Fruit fly (Drosophila melanogaster) S2 (cell line): Measurements from ENCODE around the gene CG1265.

ENCODE experiments used
- CG8478 ChIP-seq: fragments of >200 bp; optimal IDR thresholded peaks from 2 replicates; lab custom pipeline; 2018
- CTCF ChIP-seq, 2 experiments: fragments of >200 bp; optimal IDR thresholded peaks; 2 replicates each; lab custom pipeline; 2018

CG1265 gene

DNA sequence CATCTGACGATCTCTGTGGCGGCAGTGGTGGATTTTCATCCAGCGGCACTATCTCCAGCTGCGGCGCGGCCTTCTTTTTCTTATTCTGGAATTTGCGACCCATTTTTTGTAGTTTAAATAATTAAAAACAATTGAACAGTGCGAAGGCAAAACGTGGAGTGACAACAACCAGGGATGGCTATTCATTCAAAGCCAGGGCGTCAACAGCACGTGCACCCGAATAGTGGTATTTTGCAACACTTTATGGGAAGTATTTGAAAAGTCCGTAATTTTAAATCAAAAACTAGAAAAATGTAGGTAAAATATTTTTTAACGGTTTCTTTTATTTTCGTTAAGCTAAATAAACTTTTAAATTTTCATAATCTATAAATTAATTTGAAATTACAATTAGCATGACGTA, 28.1 kb downstream of the CG1265 start, which contains the start of gene CG11583:
Gene CG11583, minus strand, starts transcription at position 191 of the 400 bp plus-strand sequence.
- TF ChIP-seq CTCF (optimal IDR thresholded peaks at IDR 0.05; lab: Kevin White, UChicago), result peak in 1 of 2 experiments; percentile 33
- TF ChIP-seq CG8478 (lab: Kevin White, UChicago), result no peak

- no peak for TF ChIP-seq CG8478 (lab: Kevin White, UChicago)
- TF ChIP-seq CTCF (optimal IDR thresholded peaks at IDR 0.05; lab: Kevin White, UChicago), result peak in 1 of 2 experiments; percentile 12
These were observed 29.0 kb downstream of the CG1265 start, which contains the start of the genes srw and CG1316 for dm6 chr3L:4283428-4284089. srw (minus strand) TSS chr3L:4283478. CG1316 (plus strand) TSS chr3L:4283851.

dm6 chr3L:4286784-4287183, 32.2 kb downstream of the CG1265 start, which contains the start of gene TfIIEbeta:
TfIIEbeta (plus strand) TSS chr3L:4287038.
- TF ChIP-seq CG8478 (lab: Kevin White, UChicago) (no peak), CTCF (optimal IDR thresholded peaks at IDR 0.05; lab: Kevin White, UChicago) (no peak)

DNA sequence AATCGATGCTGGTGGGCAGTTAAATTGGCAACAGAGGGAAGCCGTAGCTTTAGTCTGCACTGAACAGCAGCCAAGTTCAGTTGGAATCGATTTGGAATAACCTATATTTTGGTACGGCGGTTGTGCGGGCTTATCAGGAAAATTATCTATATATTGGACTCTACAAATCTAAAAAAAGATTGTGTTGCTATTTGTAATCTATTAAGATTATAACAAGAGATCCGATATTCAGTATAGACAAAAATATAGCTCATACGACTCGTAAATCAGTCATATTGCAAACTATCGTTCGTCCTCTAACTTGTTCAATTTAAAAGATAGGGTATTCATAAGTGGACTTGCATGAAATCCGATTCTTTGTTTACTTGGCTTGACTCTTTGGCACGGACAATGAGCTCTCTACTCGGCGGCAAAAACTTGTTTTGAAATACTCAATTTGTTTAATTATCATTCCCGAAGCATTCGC, 34.0 kb downstream of the CG1265 start, which contains the start of gene Hexo1:
Gene Hexo1, plus strand, starts transcription at position 51 of the 466 bp plus-strand sequence.
- no peak for TF ChIP-seq CTCF (optimal IDR thresholded peaks at IDR 0.05; lab: Kevin White, UChicago)
- TF ChIP-seq CG8478 (lab: Kevin White, UChicago), result no peak

dm6 chr3L:4292120-4292697, 37.6 kb downstream of the CG1265 start, which contains the start of the genes CG15012 and Fdx2:
CG15012 (minus strand) TSS chr3L:4292246.
Fdx2 (plus strand) TSS chr3L:4292482.
- no peak for TF ChIP-seq CTCF (optimal IDR thresholded peaks at IDR 0.05; lab: Kevin White, UChicago)
- TF ChIP-seq CG8478 (lab: Kevin White, UChicago), result no peak

DNA sequence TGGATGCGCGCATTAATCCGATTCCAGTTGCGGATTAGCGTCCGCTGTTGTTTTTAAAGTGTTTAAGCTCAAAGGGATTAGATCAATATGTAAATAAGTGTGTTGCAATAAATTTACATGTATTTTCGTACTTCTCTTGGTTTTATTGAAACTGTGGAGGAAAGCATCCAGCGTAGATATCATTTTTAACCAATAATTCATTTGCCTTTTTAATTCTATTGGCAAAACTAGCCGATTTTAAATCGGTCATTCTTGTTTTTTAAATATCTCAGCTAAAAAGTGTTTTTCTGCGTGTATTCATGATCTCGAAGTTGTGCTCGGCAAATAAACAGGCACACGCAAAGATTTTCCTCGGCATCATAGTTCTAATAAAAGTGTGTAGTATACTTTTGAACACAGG, 38.7 kb downstream of the CG1265 start:
- TF ChIP-seq CTCF (optimal IDR thresholded peaks at IDR 0.05; lab: Kevin White, UChicago) (no peak), CG8478 (lab: Kevin White, UChicago) (no peak)

DNA sequence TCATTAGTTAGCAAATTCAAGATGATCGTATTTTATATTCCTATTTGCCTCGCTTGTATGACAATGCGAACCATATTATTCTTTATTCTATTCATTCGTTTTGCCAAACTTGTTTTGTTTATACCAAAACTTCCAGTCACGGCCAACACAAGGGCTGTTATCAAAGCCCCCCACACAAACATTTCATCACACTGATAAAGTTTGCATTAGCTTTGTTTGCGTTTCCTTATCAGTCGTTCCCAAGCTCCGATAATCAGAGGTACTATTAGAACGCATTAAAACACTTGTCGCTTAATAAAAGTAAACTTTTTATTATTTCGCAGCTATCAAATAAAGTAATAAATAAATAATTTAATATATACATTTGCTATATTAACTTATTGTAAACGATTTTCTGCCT, 39.1 kb downstream of the CG1265 start:
- no peak for TF ChIP-seq CTCF (optimal IDR thresholded peaks at IDR 0.05; lab: Kevin White, UChicago)
- TF ChIP-seq CG8478 (lab: Kevin White, UChicago), result no peak

dm6 chr3L:4296760-4297159, 42.2 kb downstream of the CG1265 start:
- no peak for TF ChIP-seq CTCF (optimal IDR thresholded peaks at IDR 0.05; lab: Kevin White, UChicago)
- TF ChIP-seq CG8478 (lab: Kevin White, UChicago), result no peak

DNA sequence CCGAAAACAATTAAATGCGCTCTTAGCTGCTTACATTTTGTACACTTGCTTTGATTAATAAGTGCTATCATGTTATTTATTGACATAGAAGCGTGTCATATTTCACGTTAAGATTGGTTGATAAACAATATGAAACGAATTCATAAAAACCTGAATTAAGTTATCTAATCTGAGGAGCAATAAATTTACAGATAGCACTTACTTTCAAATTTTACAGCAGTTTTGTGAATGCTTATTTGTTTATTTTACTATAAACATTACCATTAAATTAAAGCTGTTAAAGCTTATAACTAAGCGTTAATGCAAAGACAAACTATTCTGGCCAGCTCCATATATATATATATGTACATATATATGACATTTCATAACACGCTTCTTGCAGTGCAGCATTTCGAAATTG, 47.5 kb downstream of the CG1265 start:
- TF ChIP-seq CG8478 (lab: Kevin White, UChicago) (no peak), CTCF (optimal IDR thresholded peaks at IDR 0.05; lab: Kevin White, UChicago) (no peak)

DNA sequence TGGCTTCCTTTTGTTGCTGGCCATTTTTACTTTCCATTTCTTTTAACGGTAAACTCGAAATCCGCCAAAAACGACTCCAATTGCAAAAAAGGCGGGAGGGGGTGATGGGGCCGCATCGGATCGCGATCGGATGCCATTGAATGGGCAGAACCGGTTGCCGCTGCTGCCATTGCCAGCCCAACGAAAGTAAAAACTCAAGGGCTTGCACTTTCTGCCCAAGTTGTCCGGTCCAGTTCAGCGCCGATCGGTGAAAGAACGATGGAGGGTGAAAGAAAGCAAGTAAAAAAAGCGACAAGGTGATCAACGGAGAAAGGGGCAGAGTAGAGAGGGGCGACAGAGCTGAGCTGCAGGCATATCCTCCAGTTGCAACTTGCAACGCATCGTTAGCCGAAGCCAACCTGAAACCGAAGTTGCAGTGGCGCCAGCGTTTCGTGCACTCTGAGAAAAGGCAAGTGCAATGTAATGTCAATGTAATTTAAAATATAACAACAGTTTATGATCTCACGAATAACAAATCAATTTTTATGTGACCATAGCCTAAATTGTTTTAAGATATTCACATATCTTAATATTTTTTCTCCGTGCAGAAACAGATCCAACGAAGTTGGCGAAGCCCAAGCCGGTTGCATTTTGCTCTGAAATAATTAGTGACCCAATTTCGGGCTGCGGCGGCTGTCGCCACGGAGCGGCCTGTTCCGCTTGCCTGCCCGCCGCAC, 49.8 kb downstream of the CG1265 start:
- no peak for TF ChIP-seq CTCF (optimal IDR thresholded peaks at IDR 0.05; lab: Kevin White, UChicago)
- TF ChIP-seq CG8478 (lab: Kevin White, UChicago), result no peak
